Fruit fly (Drosophila melanogaster) whole organism, pupa: ENCODE measurements around the gene CG18596.

Experiments
- CG14655 ChIP-seq: fragments of 200-800 bp; sonication (Bioruptor generic); optimal IDR thresholded peaks from 3 replicates; lab custom pipeline; 2017; ENCODE audit warnings: mild to moderate bottlenecking, missing biosample characterization, missing genetic modification reagents, missing genetic modification characterization
- CG32121 ChIP-seq: fragments of 200-800 bp; sonication (Bioruptor generic); IDR thresholded peaks from 2 replicates; pipeline ENCODE4 v1.3.6; 2022; ENCODE audit warnings: missing biosample characterization, missing genetic modification characterization
- CG34367 ChIP-seq: fragments of 200-800 bp; sonication (Bioruptor generic); optimal IDR thresholded peaks from 2 replicates; lab custom pipeline; 2018; ENCODE audit warnings: missing biosample characterization, mild to moderate bottlenecking, missing genetic modification characterization
- Snoo ChIP-seq: fragments of 200-800 bp; sonication (Bioruptor generic); optimal IDR thresholded peaks from 3 replicates; lab custom pipeline; 2017; ENCODE audit warnings: missing biosample characterization, mild to moderate bottlenecking, missing genetic modification characterization, inconsistent platforms
- fd96Ca ChIP-seq: fragments of 200-800 bp; sonication (Bioruptor generic); IDR thresholded peaks from 3 replicates; pipeline ENCODE4 v1.3.6; 2022; ENCODE audit warnings: missing biosample characterization, missing genetic modification characterization

DNA sequence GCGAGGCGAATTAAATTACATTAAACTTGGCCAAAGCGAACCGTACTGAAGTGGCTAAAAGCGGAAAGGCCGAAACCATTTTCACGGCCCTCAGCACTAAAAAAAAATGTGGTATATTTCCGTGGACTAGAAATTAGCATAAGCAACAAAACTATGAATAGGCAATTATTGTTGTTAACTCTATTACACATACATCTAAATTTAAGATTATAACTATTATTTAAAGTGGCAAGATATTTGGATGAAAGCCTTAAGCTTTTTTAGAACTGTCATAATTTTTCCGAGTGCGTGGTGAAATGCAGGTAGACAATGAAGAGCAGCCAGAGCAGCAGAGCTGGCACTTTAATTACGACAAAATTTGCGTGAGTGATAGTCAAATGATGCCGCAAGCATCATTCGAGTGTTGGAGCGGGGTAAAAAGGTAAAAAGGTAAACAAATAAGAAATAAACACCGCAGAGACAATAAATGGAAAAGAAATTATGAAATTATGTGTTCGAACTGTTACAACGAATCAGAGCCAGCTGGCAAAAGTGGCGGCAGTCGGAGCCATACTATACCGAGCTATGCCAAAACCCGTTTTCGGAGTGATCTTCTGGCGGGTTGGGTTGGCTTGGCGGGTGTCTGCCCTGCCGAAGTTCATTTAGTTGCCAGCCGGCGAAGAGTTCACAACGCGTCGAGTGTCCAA lies 46.9 kb upstream of the CG18596 start, which contains the start of gene CG7080:
- TF ChIP-seq fd96Ca (no peak), CG14655 (GFP tag; lab: Kevin White, UChicago) (peak; percentile 14), Snoo (tag; lab: Kevin White, UChicago) (no peak), CG32121 (GFP tag; lab: Robert Waterston, UW) (no peak), CG34367 (tag; lab: Kevin White, UChicago) (no peak)
